Fruit fly (Drosophila melanogaster): ENCODE results near the gene CG10657.

CG10657 gene

DNA sequence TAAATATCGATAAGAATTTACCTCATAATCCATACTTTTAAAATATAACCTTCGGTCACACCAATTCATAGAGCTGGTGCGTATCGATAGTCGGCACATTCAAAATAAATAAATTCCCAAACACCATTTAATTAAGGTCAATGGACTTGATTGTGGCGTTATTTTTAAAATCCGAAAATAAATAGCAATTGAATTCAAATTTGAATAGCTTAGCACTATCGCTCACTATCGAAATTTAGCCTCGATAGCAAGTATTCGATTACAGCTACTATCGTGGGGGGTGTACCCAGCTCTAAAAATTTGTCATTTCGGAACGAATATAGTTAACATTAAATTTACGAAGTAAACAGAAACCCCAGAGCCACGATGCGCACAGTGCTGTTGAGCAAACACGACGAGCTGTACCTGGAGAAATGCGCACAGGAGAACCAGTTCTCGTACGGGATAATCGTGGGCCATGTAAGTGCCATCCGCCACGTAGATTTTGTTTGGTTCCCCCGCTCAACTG lies 25.5 kb downstream of the CG10657 start, which contains the start of gene CG10616 (continued):
- no peak for TF ChIP-seq CG2875 (GFP tag; optimal IDR thresholded peaks at IDR 0.05)
- no peak for TF ChIP-seq CG32532 (GFP tag; IDR thresholded peaks at IDR 0.05)
- no peak for TF ChIP-seq Jarid2 (GFP tag; optimal IDR thresholded peaks at IDR 0.05)
- no peak for TF ChIP-seq Dbx (GFP tag; IDR thresholded peaks at IDR 0.05)
- no peak for TF ChIP-seq CG13624 (GFP tag; optimal IDR thresholded peaks at IDR 0.05)
- no peak for TF ChIP-seq gcm (GFP tag; optimal IDR thresholded peaks at IDR 0.05)
- peak; percentile 17 for TF ChIP-seq CG17829 (tag; optimal IDR thresholded peaks at IDR 0.05)
- TF ChIP-seq zfh2 (GFP tag; optimal IDR thresholded peaks at IDR 0.05) = no peak
- TF ChIP-seq tx (GFP tag; optimal IDR thresholded peaks at IDR 0.05) = no peak
- no peak for TF ChIP-seq slp2 (GFP tag; optimal IDR thresholded peaks at IDR 0.05)
- no peak for TF ChIP-seq maf-S (GFP tag; optimal IDR thresholded peaks at IDR 0.05)
- no peak for TF ChIP-seq CG8089 (GFP tag; optimal IDR thresholded peaks at IDR 0.05)
- peak; percentile 82 for TF ChIP-seq MESR4 (GFP tag; optimal IDR thresholded peaks at IDR 0.05)
- TF ChIP-seq bab2 (GFP tag; optimal IDR thresholded peaks at IDR 0.05) = no peak
- TF ChIP-seq Fer1 (GFP tag; optimal IDR thresholded peaks at IDR 0.05) = no peak
- no peak for TF ChIP-seq CG3163 (GFP tag; optimal IDR thresholded peaks at IDR 0.05)
- TF ChIP-seq Hey (tag; optimal IDR thresholded peaks at IDR 0.05) = no peak
- no peak for TF ChIP-seq CG15011 (GFP tag; optimal IDR thresholded peaks at IDR 0.05)
- no peak for TF ChIP-seq ac (GFP tag; optimal IDR thresholded peaks at IDR 0.05)
- TF ChIP-seq Elba2 (GFP tag; optimal IDR thresholded peaks at IDR 0.05) = no peak
- TF ChIP-seq TFAM (GFP tag; optimal IDR thresholded peaks at IDR 0.05) = no peak
- TF ChIP-seq CG17328 (GFP tag; IDR thresholded peaks at IDR 0.05) = no peak
- TF ChIP-seq hth (optimal IDR thresholded peaks at IDR 0.05) = no peak
- TF ChIP-seq CG7786 (GFP tag; optimal IDR thresholded peaks at IDR 0.05) = no peak
- no peak for TF ChIP-seq Optix (GFP tag; IDR thresholded peaks at IDR 0.05)
- TF ChIP-seq CG8944 (GFP tag; optimal IDR thresholded peaks at IDR 0.05) = no peak
- no peak for TF ChIP-seq Dad (GFP tag; optimal IDR thresholded peaks at IDR 0.05)
- peak; percentile 66 for TF ChIP-seq gfzf (GFP tag; optimal IDR thresholded peaks at IDR 0.05)
- no peak for TF ChIP-seq fd64A (GFP tag; optimal IDR thresholded peaks at IDR 0.05)
- TF ChIP-seq CG12659 (GFP tag; optimal IDR thresholded peaks at IDR 0.05) = peak; percentile 22
- TF ChIP-seq Sox102F (GFP tag; optimal IDR thresholded peaks at IDR 0.05) = no peak
- TF ChIP-seq CG18619 (GFP tag; optimal IDR thresholded peaks at IDR 0.05) = no peak
- TF ChIP-seq CG3065 (GFP tag; optimal IDR thresholded peaks at IDR 0.05) = no peak
- no peak for TF ChIP-seq CrebB (tag; optimal IDR thresholded peaks at IDR 0.05)
- no peak for TF ChIP-seq Nf-YA (GFP tag; IDR thresholded peaks at IDR 0.05)
- no peak for TF ChIP-seq Six4 (GFP tag; optimal IDR thresholded peaks at IDR 0.05)
- peak; percentile 86; the same call in 2 of the 3 replicates for TF ChIP-seq CG34224 (GFP tag; IDR thresholded peaks at IDR 0.05; ENCODE audit: partially characterized antibody)

DNA sequence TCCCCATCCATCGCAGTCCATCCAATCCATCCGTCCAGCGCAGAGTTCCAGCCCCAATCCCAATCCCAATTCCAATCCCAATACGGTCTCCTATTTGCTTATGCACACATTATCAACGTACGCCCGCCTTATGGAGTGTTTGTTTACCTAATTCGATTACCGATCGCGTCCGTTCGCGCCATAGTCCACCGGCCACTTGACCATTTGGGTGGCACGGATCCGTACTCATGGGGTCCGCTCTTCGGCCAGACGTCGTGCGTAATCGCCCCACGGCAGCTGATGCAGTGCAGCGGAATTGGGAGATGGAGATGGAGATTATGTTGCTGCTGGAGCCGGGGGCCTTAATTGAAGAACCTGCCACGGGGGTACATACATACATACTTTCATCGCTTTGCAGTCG lies 26.5 kb downstream of the CG10657 start:
- TF ChIP-seq stc (GFP tag; IDR thresholded peaks at IDR 0.05) = no peak
- no peak for TF ChIP-seq prd (optimal IDR thresholded peaks at IDR 0.05)
- 0 out of 3 replicates have a peak, but pooled peaks have one; percentile 20 for TF ChIP-seq prd (GFP tag; IDR thresholded peaks at IDR 0.05)
- peak; percentile 78 for TF ChIP-seq Ets65A (GFP tag)
- TF ChIP-seq jing (GFP tag; optimal IDR thresholded peaks at IDR 0.05) = no peak
- TF ChIP-seq CG10565 (GFP tag; optimal IDR thresholded peaks at IDR 0.05) = no peak
- no peak for TF ChIP-seq CG2202 (tag; optimal IDR thresholded peaks at IDR 0.05)
- no peak for TF ChIP-seq CG32772 (GFP tag; IDR thresholded peaks at IDR 0.05)
- TF ChIP-seq zfh1 (GFP tag; IDR thresholded peaks at IDR 0.05) = no peak
- no peak for TF ChIP-seq CG8944 (GFP tag; optimal IDR thresholded peaks at IDR 0.05)
- TF ChIP-seq pum (GFP tag; optimal IDR thresholded peaks at IDR 0.05) = no peak
- no peak for TF ChIP-seq Nf-YA (GFP tag; IDR thresholded peaks at IDR 0.05)
- no peak for TF ChIP-seq bsh (GFP tag; optimal IDR thresholded peaks at IDR 0.05)
- TF ChIP-seq Antp (GFP tag; optimal IDR thresholded peaks at IDR 0.05) = no peak
- TF ChIP-seq crol (GFP tag; IDR thresholded peaks at IDR 0.05) = no peak
- TF ChIP-seq CG14860 (GFP tag; IDR thresholded peaks at IDR 0.05; ENCODE audit: partially characterized antibody) = no peak
- TF ChIP-seq tx (GFP tag; optimal IDR thresholded peaks at IDR 0.05) = no peak
- 0 out of 2 replicates have a peak, but pooled peaks have one; percentile 7 for TF ChIP-seq Dref (GFP tag; IDR thresholded peaks at IDR 0.05)
- no peak for TF ChIP-seq Jarid2 (GFP tag; optimal IDR thresholded peaks at IDR 0.05)
- TF ChIP-seq abd-A (tag; optimal IDR thresholded peaks at IDR 0.05) = no peak

Data from whole organism, embryonic.